Worm (Caenorhabditis elegans) whole organism, young adult: ENCODE measurements around the gene asp-3.
A peak's percentile ranks its signal among the peaks of the same experiment; 100 is the strongest.

Experiments
- F57C9.4 ChIP-seq: sonication (generic microtip); optimal IDR thresholded peaks from 2 replicates; lab custom pipeline; 2017; ENCODE audit warnings: mild to moderate bottlenecking, missing genetic modification characterization, missing compliant biosample characterization
- T26A5.8 ChIP-seq: sonication (generic microtip); optimal IDR thresholded peaks from 2 replicates; lab custom pipeline; 2016; ENCODE audit warnings: missing genetic modification characterization, missing compliant biosample characterization
- efl-1 ChIP-seq: fragments of 150-350 bp; optimal IDR thresholded peaks from 2 replicates; lab custom pipeline; 2014; ENCODE audit warnings: missing biosample characterization, missing genetic modification reagents, missing genetic modification characterization
- hmg-20 ChIP-seq: fragments of 200-800 bp; sonication (Bioruptor generic); IDR thresholded peaks from 2 replicates; pipeline ENCODE4 v1.3.6; 2022; ENCODE audit warnings: missing genetic modification reagents, missing genetic modification characterization, missing compliant biosample characterization
- madf-8 ChIP-seq: fragments of 200-800 bp; sonication (Bioruptor generic); conservative IDR thresholded peaks from 2 replicates; pipeline ENCODE4 v1.3.6; 2022; ENCODE audit warnings: missing genetic modification reagents, missing genetic modification characterization, missing compliant biosample characterization
- snpc-4 ChIP-seq, 5 experiments: fragments of 150-350 bp in 1 of 5; sonication (generic microtip) in 4 of 5; optimal IDR thresholded peaks; 2 replicates each; lab custom pipeline; 2014 to 2018; ENCODE audit warnings: missing genetic modification characterization in 5 of 5, missing biosample characterization in 3 of 5, antibody characterized with exemption in 2 of 5, mild to moderate bottlenecking in 2 of 5, missing compliant biosample characterization in 2 of 5, missing genotype in 2 of 5, moderate library complexity in 2 of 5, missing genetic modification reagents in 1 of 5
- tlf-1 ChIP-seq: fragments of 200-800 bp; sonication (Bioruptor generic); optimal IDR thresholded peaks from 2 replicates; lab custom pipeline; 2018; ENCODE audit warnings: mild to moderate bottlenecking, missing genetic modification characterization, missing compliant biosample characterization
- unc-130 ChIP-seq: sonication (generic microtip); optimal IDR thresholded peaks from 2 replicates; lab custom pipeline; 2016; ENCODE audit warnings: missing genetic modification reagents, missing genetic modification characterization, missing compliant biosample characterization

DNA sequence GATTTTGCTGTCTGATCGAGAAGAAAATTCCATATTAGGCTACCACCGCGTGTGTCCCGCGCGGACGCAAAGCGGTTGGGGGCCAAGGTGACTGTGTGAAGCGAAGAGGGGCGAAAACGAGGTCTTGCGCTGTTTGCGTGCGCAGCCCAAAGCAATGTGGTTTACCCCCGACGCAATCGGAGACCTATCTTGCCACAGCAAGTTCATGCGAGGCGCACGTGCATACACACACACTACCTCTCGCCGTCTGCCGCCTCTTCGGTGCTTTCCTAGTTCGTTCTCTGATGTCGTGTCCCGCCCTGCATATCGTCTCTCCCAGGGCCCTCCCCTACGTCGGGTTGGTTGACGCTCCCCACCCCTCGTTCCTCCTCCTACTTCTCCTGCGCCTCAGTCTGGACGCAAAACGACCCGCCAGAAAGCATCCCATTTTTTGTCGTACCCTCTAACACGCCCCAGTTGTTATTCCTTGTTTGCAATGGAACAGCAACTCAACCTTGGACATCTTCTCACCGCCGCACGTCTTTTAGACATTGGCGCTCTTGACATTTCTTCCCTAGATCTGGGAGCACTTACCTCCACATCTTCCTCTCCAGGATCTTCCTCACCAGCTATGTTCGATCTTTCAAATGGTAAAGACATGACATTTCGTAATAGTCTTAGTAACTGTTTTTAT lies 48.7 kb upstream of the asp-3 start, which contains the start of gene mdl-1:
- TF ChIP-seq hmg-20 (GFP tag; lab: Robert Waterston, UW) (no peak), tlf-1 (peak; percentile 66), unc-130 (GFP tag; lab: Kevin White, UChicago) (no peak), efl-1 (GFP tag; lab: Kevin White, UChicago) (no peak), snpc-4 (GFP tag; optimal IDR thresholded peaks at IDR 0.05; lab: Kevin White, UChicago) (peak; percentile 39), snpc-4 (tag; optimal IDR thresholded peaks at IDR 0.05; lab: Kevin White, UChicago) (peak in 3 of 4 experiments; percentile 10 to 23 (median 16)), madf-8 (GFP tag; lab: Robert Waterston, UW) (no peak), F57C9.4 (tag; lab: Kevin White, UChicago) (no peak), T26A5.8 (no peak)
